Worm (Caenorhabditis elegans): ENCODE data around the gene frpr-18.

The frpr-18 gene

ce11 chrV:6881735-6882134 lies 11.6 kb downstream of the frpr-18 start:
- TF ChIP-seq hmbx-1 (tag; optimal IDR thresholded peaks at IDR 0.05) (no peak), F13C5.2 (tag; optimal IDR thresholded peaks at IDR 0.05) (no peak), B0310.2 (tag; optimal IDR thresholded peaks at IDR 0.05) (no peak), aly-1 (tag; optimal IDR thresholded peaks at IDR 0.05) (no peak), flt-1 (GFP tag; IDR thresholded peaks at IDR 0.05) (no peak), ceh-13 (GFP tag; optimal IDR thresholded peaks at IDR 0.05) (no peak), tbx-37 (GFP tag; conservative IDR thresholded peaks at IDR 0.05) (no peak)

- TF ChIP-seq tbx-37 (GFP tag; conservative IDR thresholded peaks at IDR 0.05) (no peak), tra-4 (tag; optimal IDR thresholded peaks at IDR 0.05) (no peak), hmbx-1 (tag; optimal IDR thresholded peaks at IDR 0.05) (no peak), ceh-36 (tag; optimal IDR thresholded peaks at IDR 0.05) (no peak), hmg-4 (GFP tag; optimal IDR thresholded peaks at IDR 0.05) (no peak)
Measured at ce11 chrV:6882452-6882939, 12.4 kb downstream of the frpr-18 start.

- TF ChIP-seq B0310.2 (tag; optimal IDR thresholded peaks at IDR 0.05), result no peak
Measured at ce11 chrV:6885070-6885469, 15.0 kb downstream of the frpr-18 start.

- peak; percentile 88 for TF ChIP-seq aly-1 (tag; optimal IDR thresholded peaks at IDR 0.05)
- peak; percentile 85 for TF ChIP-seq pes-1 (GFP tag; IDR thresholded peaks at IDR 0.05)
- peak; percentile 68 for TF ChIP-seq hnd-1 (tag; optimal IDR thresholded peaks at IDR 0.05)
- TF ChIP-seq hmg-4 (GFP tag; optimal IDR thresholded peaks at IDR 0.05), result peak; percentile 89
- peak; percentile 70 for TF ChIP-seq ceh-36 (tag; optimal IDR thresholded peaks at IDR 0.05)
- TF ChIP-seq ceh-13 (GFP tag; optimal IDR thresholded peaks at IDR 0.05), result peak; percentile 28
- TF ChIP-seq tra-4 (tag; optimal IDR thresholded peaks at IDR 0.05), result peak; percentile 50
- TF ChIP-seq tbx-11 (GFP tag; IDR thresholded peaks at IDR 0.05), result peak; percentile 76
- peak; percentile 87 for TF ChIP-seq ama-1 (optimal IDR thresholded peaks at IDR 0.05)
- peak; percentile 46 for TF ChIP-seq ets-7 (tag; optimal IDR thresholded peaks at IDR 0.05)
- peak; percentile 78 for TF ChIP-seq scrt-1 (GFP tag; IDR thresholded peaks at IDR 0.05)
- peak; percentile 87 for TF ChIP-seq F13C5.2 (tag; optimal IDR thresholded peaks at IDR 0.05)
- peak; percentile 79 for TF ChIP-seq flt-1 (GFP tag; IDR thresholded peaks at IDR 0.05)
- TF ChIP-seq sea-1 (GFP tag; conservative IDR thresholded peaks at IDR 0.05), result peak; percentile 82
- peak; percentile 83 for TF ChIP-seq B0310.2 (tag; optimal IDR thresholded peaks at IDR 0.05)
- TF ChIP-seq hmbx-1 (tag; optimal IDR thresholded peaks at IDR 0.05), result peak; percentile 61
- peak; percentile 79 for TF ChIP-seq tbx-37 (GFP tag; conservative IDR thresholded peaks at IDR 0.05)
Measured at ce11 chrV:6888828-6889227, 18.7 kb downstream of the frpr-18 start.

DNA sequence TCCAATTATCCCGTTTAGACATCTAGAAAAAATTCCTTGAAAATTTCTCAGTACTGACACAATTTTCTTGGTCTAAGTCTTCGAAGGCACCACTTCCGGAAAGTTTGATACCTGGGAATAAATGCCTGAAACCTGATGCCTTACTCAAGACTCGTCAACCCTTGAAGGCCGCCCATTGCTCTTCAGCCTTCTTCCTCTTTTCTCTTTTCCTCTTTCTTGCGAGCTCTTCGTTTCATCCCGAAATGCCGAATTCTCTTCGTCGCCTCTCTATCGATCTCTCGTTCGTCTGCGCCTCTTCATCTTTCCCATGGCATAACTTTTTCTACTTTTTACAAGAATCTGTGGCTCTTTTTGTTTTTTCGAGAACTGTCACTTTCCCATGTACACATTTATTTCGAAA lies 23.6 kb downstream of the frpr-18 start:
- TF ChIP-seq hmg-4 (GFP tag; optimal IDR thresholded peaks at IDR 0.05), result no peak
- no peak for TF ChIP-seq hmbx-1 (tag; optimal IDR thresholded peaks at IDR 0.05)
- no peak for TF ChIP-seq sea-1 (GFP tag; conservative IDR thresholded peaks at IDR 0.05)
- TF ChIP-seq ama-1 (optimal IDR thresholded peaks at IDR 0.05), result no peak
- no peak for TF ChIP-seq hnd-1 (tag; optimal IDR thresholded peaks at IDR 0.05)

ce11 chrV:6894778-6895177 lies 24.7 kb downstream of the frpr-18 start, which contains the start of gene K11C4.2:
Gene K11C4.2 (plus strand): TSS chrV:6895078.
- TF ChIP-seq hnd-1 (tag; optimal IDR thresholded peaks at IDR 0.05) (no peak), ceh-36 (tag; optimal IDR thresholded peaks at IDR 0.05) (no peak), tbx-11 (GFP tag; IDR thresholded peaks at IDR 0.05) (no peak), sea-1 (GFP tag; conservative IDR thresholded peaks at IDR 0.05) (no peak), tbx-37 (GFP tag; conservative IDR thresholded peaks at IDR 0.05) (no peak), ets-7 (tag; optimal IDR thresholded peaks at IDR 0.05) (no peak), aly-1 (tag; optimal IDR thresholded peaks at IDR 0.05) (no peak), ceh-13 (GFP tag; optimal IDR thresholded peaks at IDR 0.05) (no peak), hmbx-1 (tag; optimal IDR thresholded peaks at IDR 0.05) (no peak), ama-1 (optimal IDR thresholded peaks at IDR 0.05) (no peak), hmg-4 (GFP tag; optimal IDR thresholded peaks at IDR 0.05) (no peak), F13C5.2 (tag; optimal IDR thresholded peaks at IDR 0.05) (no peak)

DNA sequence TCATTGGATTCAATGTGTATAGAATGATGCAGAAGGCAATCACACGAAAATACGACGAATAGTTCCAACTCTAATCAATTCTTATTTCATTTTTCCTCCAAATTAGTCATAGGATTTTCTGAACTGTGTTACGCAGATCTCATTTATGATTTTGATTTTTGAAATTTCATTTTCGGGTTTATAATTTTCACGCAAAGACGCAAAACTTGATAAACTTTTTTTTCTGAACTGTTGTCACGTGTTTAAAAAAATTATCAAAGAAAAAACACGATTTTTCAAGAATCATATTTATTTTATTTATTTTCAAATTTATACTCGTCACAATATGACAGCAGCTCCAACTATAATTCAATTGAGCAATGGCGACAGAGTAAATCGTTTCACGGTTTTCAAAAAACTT lies 26.6 kb downstream of the frpr-18 start, which contains the start of gene K11C4.1:
Gene K11C4.1 (plus strand): TSS at position 301 of the 400 bp plus-strand sequence.
- TF ChIP-seq tbx-11 (GFP tag; IDR thresholded peaks at IDR 0.05), result no peak
- TF ChIP-seq ceh-13 (GFP tag; optimal IDR thresholded peaks at IDR 0.05), result no peak

ce11 chrV:6900173-6900638 lies 30.1 kb downstream of the frpr-18 start, which contains the start of gene odc-1:
Gene odc-1 (minus strand): TSS chrV:6900223.
- TF ChIP-seq B0310.2 (tag; optimal IDR thresholded peaks at IDR 0.05) (no peak), ets-7 (tag; optimal IDR thresholded peaks at IDR 0.05) (no peak), tbx-37 (GFP tag; conservative IDR thresholded peaks at IDR 0.05) (no peak), ama-1 (optimal IDR thresholded peaks at IDR 0.05) (no peak), tbx-11 (GFP tag; IDR thresholded peaks at IDR 0.05) (no peak), ceh-13 (GFP tag; optimal IDR thresholded peaks at IDR 0.05) (no peak), F13C5.2 (tag; optimal IDR thresholded peaks at IDR 0.05) (no peak), scrt-1 (GFP tag; IDR thresholded peaks at IDR 0.05) (no peak)
